Worm (Caenorhabditis elegans): ENCODE data around the gene cdh-10.

cdh-10 gene

ce11 chrIV:2476386-2476785 is 13.2 kb upstream of the cdh-10 start, which contains the start of gene grd-16:
TSS of gene grd-16 (plus strand) at chrIV:2476686.
- TF ChIP-seq unc-120 (tag; optimal IDR thresholded peaks at IDR 0.05; ENCODE audit: poor library complexity, severe bottlenecking) (no peak), cnd-1 (tag; optimal IDR thresholded peaks at IDR 0.05) (no peak), elt-3 (tag; optimal IDR thresholded peaks at IDR 0.05) (no peak), ham-2 (GFP tag; optimal IDR thresholded peaks at IDR 0.05) (no peak), ceh-39 (tag; optimal IDR thresholded peaks at IDR 0.05) (no peak), nhr-237 (tag; optimal IDR thresholded peaks at IDR 0.05) (no peak), unc-39 (tag; optimal IDR thresholded peaks at IDR 0.05) (no peak), nhr-12 (tag; optimal IDR thresholded peaks at IDR 0.05) (no peak), elt-1 (tag; optimal IDR thresholded peaks at IDR 0.05; ENCODE audit: borderline replicate concordance, insufficient read depth) (no peak), sptf-1 (tag; optimal IDR thresholded peaks at IDR 0.05) (no peak), ztf-11 (tag; optimal IDR thresholded peaks at IDR 0.05) (no peak), mls-2 (tag; optimal IDR thresholded peaks at IDR 0.05) (no peak), lin-13 (tag; optimal IDR thresholded peaks at IDR 0.05) (no peak), ceh-43 (GFP tag; optimal IDR thresholded peaks at IDR 0.05) (no peak)

ce11 chrIV:2470114-2470513 is 6.9 kb upstream of the cdh-10 start, which contains the start of gene ilys-1:
TSS of gene ilys-1 (plus strand) at chrIV:2470414.
- no peak for TF ChIP-seq zip-8 (tag; optimal IDR thresholded peaks at IDR 0.05)
- no peak for TF ChIP-seq M03D4.4 (tag; optimal IDR thresholded peaks at IDR 0.05)
- TF ChIP-seq unc-120 (tag; optimal IDR thresholded peaks at IDR 0.05; ENCODE audit: poor library complexity, severe bottlenecking), result no peak

ce11 chrIV:2467378-2467777 is 4.2 kb upstream of the cdh-10 start, which contains the start of gene ilys-2:
TSS of gene ilys-2 (plus strand) at chrIV:2467678.
- TF ChIP-seq blmp-1 (tag; optimal IDR thresholded peaks at IDR 0.05) (no peak), mab-5 (tag; optimal IDR thresholded peaks at IDR 0.05) (no peak), drap-1 (GFP tag; optimal IDR thresholded peaks at IDR 0.05) (no peak)

DNA sequence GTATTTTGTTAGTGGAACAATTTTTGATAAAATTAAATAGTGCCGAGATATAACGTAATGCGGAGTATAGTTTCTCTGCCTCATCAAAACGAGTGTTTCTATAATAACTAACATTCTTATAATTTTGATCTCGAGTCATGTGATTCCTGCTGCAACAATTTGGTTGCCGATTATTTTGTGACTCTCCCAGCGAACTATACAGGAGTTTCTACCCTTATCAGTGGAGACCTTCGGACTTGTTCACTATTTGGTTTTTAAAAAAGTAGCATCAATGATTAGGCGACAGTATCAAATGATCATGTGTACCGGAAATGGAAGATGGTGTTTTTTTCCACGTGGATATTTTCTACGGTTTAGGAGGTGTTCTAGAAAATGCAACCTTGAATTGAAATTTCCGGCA is 3.1 kb upstream of the cdh-10 start:
- TF ChIP-seq ceh-83 (GFP tag; optimal IDR thresholded peaks at IDR 0.05) (no peak), sem-2 (GFP tag; optimal IDR thresholded peaks at IDR 0.05) (no peak), lin-13 (tag; optimal IDR thresholded peaks at IDR 0.05) (no peak), nhr-2 (tag; optimal IDR thresholded peaks at IDR 0.05) (no peak), nhr-12 (tag; optimal IDR thresholded peaks at IDR 0.05) (no peak), nhr-237 (tag; optimal IDR thresholded peaks at IDR 0.05) (no peak), flh-1 (GFP tag; optimal IDR thresholded peaks at IDR 0.05) (no peak), elt-1 (tag; optimal IDR thresholded peaks at IDR 0.05; ENCODE audit: borderline replicate concordance, insufficient read depth) (no peak), pha-4 (tag; optimal IDR thresholded peaks at IDR 0.05) (no peak)

- no peak for TF ChIP-seq ceh-39 (tag; optimal IDR thresholded peaks at IDR 0.05)
- no peak for TF ChIP-seq unc-120 (tag; optimal IDR thresholded peaks at IDR 0.05; ENCODE audit: poor library complexity, severe bottlenecking)
- no peak for TF ChIP-seq zip-8 (tag; optimal IDR thresholded peaks at IDR 0.05)
- no peak for TF ChIP-seq mls-2 (tag; optimal IDR thresholded peaks at IDR 0.05)
- TF ChIP-seq nhr-12 (tag; optimal IDR thresholded peaks at IDR 0.05), result no peak
Observed at ce11 chrIV:2464156-2464555, 987 bp upstream of the cdh-10 start, which contains the start of gene ilys-3. TSS of gene ilys-3 (plus strand) at chrIV:2464456.

DNA sequence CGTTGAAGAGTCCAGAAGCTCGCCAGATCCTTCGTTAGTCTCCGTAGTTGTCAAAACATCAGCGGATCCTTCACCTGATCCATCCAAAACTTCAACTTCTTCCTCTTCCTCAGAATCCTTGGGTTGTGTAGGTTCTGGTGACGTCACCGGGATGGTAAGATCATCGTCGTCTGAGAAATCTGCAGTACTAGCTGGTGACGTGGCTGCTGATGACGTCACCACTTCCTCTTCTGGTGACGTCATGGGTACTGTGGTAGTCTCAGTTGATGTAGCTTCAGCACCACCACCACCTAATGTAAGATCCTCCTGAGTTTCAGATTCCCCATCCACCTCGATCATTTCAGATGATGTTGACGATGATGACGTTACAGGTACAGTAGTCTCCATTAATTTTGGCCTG is 1.8 kb downstream of the cdh-10 start:
- TF ChIP-seq sptf-1 (tag; optimal IDR thresholded peaks at IDR 0.05), result no peak
- TF ChIP-seq ceh-43 (GFP tag; optimal IDR thresholded peaks at IDR 0.05), result no peak
- TF ChIP-seq drap-1 (GFP tag; optimal IDR thresholded peaks at IDR 0.05), result no peak
- no peak for TF ChIP-seq flh-1 (GFP tag; optimal IDR thresholded peaks at IDR 0.05)
- TF ChIP-seq elt-3 (tag; optimal IDR thresholded peaks at IDR 0.05), result no peak
- peak; percentile 97 for TF ChIP-seq zip-8 (tag; optimal IDR thresholded peaks at IDR 0.05)

ce11 chrIV:2455128-2455527 is 8.0 kb downstream of the cdh-10 start:
- TF ChIP-seq cnd-1 (tag; optimal IDR thresholded peaks at IDR 0.05) (no peak), nhr-76 (tag; optimal IDR thresholded peaks at IDR 0.05) (no peak), unc-39 (tag; optimal IDR thresholded peaks at IDR 0.05) (no peak), pha-4 (tag; optimal IDR thresholded peaks at IDR 0.05) (no peak), mls-2 (tag; optimal IDR thresholded peaks at IDR 0.05) (no peak), zip-8 (tag; optimal IDR thresholded peaks at IDR 0.05) (peak; percentile 92), sem-2 (GFP tag; optimal IDR thresholded peaks at IDR 0.05) (no peak)
